Worm (Caenorhabditis elegans) whole organism, midembryonic: ENCODE results near the gene T04A6.1.

Experiments
- T22C8.4 ChIP-seq: fragments of 200-800 bp; sonication (Bioruptor generic); IDR thresholded peaks from 2 replicates; pipeline ENCODE4 v1.3.6; 2022; ENCODE audit warnings: missing genetic modification characterization, missing compliant biosample characterization
- cog-1 ChIP-seq: sonication (generic microtip); optimal IDR thresholded peaks from 2 replicates; lab custom pipeline; 2016; ENCODE audit warnings: missing genetic modification characterization, missing compliant biosample characterization
- flt-1 ChIP-seq: fragments of 200-800 bp; sonication (Bioruptor generic); IDR thresholded peaks from 2 replicates; pipeline ENCODE4 v1.3.6; 2022; ENCODE audit warnings: missing genetic modification characterization, missing compliant biosample characterization
- klf-2 ChIP-seq: fragments of 200-800 bp; sonication (Bioruptor generic); conservative IDR thresholded peaks from 2 replicates; pipeline ENCODE4 v1.3.6; 2022; ENCODE audit warnings: missing genetic modification reagents, missing genetic modification characterization, missing compliant biosample characterization
- med-1 ChIP-seq: sonication (generic microtip); optimal IDR thresholded peaks from 2 replicates; lab custom pipeline; 2017; ENCODE audit warnings: missing genetic modification characterization, mild to moderate bottlenecking, missing compliant biosample characterization, antibody characterized with exemption, missing genetic modification reagents; ENCODE audit not compliant: insufficient read depth
- ref-1 ChIP-seq: fragments of 200-800 bp; sonication (Bioruptor generic); conservative IDR thresholded peaks from 2 replicates; pipeline ENCODE4 v1.3.6; 2022; ENCODE audit warnings: missing genetic modification reagents, missing genetic modification characterization, missing compliant biosample characterization
- tab-1 ChIP-seq: fragments of 200-800 bp; sonication (Bioruptor generic); IDR thresholded peaks from 2 replicates; pipeline ENCODE4 v1.3.6; 2022; ENCODE audit warnings: missing genetic modification characterization, missing compliant biosample characterization
- ztf-23 ChIP-seq: fragments of 200-800 bp; sonication (Bioruptor generic); IDR thresholded peaks from 2 replicates; pipeline ENCODE4 v1.3.6; 2022; ENCODE audit warnings: missing genetic modification reagents, missing genetic modification characterization, missing compliant biosample characterization
- ztf-29 ChIP-seq: fragments of 200-800 bp; sonication (Bioruptor generic); IDR thresholded peaks from 2 replicates; pipeline ENCODE4 v1.3.6; 2022; ENCODE audit warnings: missing genetic modification reagents, missing genetic modification characterization, missing compliant biosample characterization

The T04A6.1 gene

ce11 chrIII:7625086-7625485 lies 8.8 kb downstream of the T04A6.1 start, which contains the start of gene fbn-1:
Gene fbn-1, plus strand, starts transcription at chrIII:7625386.
- TF ChIP-seq tab-1 (GFP tag; lab: Robert Waterston, UW): no peak
- TF ChIP-seq ztf-29 (GFP tag; lab: Robert Waterston, UW): no peak
- TF ChIP-seq ref-1: no peak
- TF ChIP-seq med-1 (GFP tag; lab: Kevin White, UChicago): no peak
- TF ChIP-seq cog-1 (tag; lab: Kevin White, UChicago): no peak
- no peak for TF ChIP-seq flt-1
- no peak for TF ChIP-seq T22C8.4 (GFP tag; lab: Robert Waterston, UW)
- no peak for TF ChIP-seq ztf-23 (GFP tag; lab: Robert Waterston, UW)
- no peak for TF ChIP-seq klf-2 (GFP tag; lab: Robert Waterston, UW)

DNA sequence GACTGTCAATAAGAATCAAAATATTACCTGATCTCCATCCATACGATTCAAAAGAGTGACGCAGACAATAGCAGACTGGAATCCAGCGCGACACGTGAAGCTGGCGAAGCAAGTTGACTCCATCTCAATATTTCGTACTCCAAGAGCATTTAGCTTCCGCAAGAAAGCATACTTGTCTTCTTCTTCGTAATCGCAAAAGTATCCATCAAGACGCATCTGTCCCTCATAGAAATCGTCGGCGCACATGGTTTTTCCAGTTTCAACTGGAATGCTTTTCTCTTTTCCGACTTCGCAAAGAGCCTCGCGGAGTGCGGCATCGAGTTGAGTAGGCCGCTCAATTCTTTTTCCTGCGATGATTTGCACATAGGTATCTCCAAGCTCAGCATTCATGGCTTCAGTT lies 25.0 kb downstream of the T04A6.1 start:
- TF ChIP-seq ztf-29 (GFP tag; lab: Robert Waterston, UW) (no peak), cog-1 (tag; lab: Kevin White, UChicago) (no peak), flt-1 (no peak), med-1 (GFP tag; lab: Kevin White, UChicago) (no peak), tab-1 (GFP tag; lab: Robert Waterston, UW) (no peak), klf-2 (GFP tag; lab: Robert Waterston, UW) (no peak), T22C8.4 (GFP tag; lab: Robert Waterston, UW) (no peak), ztf-23 (GFP tag; lab: Robert Waterston, UW) (no peak), ref-1 (no peak)

ce11 chrIII:7642015-7642414 lies 25.7 kb downstream of the T04A6.1 start:
- TF ChIP-seq med-1 (GFP tag; lab: Kevin White, UChicago) (no peak), T22C8.4 (GFP tag; lab: Robert Waterston, UW) (peak; percentile 71), tab-1 (GFP tag; lab: Robert Waterston, UW) (peak; percentile 81; the same call in 1 of the 2 replicates), ztf-29 (GFP tag; lab: Robert Waterston, UW) (peak; percentile 32; the same call in 1 of the 2 replicates), flt-1 (peak; percentile 93), ref-1 (peak; percentile 78), klf-2 (GFP tag; lab: Robert Waterston, UW) (0 out of 2 replicates have a peak, but pooled peaks have one; percentile 33), cog-1 (tag; lab: Kevin White, UChicago) (no peak), ztf-23 (GFP tag; lab: Robert Waterston, UW) (peak; percentile 76; the same call in 1 of the 2 replicates)

DNA sequence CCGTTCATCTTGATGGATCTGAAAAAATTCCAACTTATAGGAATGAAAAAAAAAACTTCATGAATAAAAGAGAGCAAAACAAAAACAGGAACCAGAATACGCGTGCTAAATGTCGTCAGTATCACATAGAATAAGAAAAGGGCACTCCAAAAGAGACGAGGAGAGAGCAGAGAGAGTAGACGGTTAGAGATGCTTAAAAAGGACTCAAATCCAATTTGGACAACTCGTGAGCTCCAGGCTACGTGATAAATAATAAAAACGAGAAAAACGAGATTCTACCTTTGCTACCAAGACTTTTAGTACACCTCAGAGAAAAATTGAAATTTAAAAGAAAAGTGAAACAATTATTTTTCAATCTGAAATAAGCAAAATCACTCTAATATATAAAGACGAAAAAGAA lies 26.8 kb downstream of the T04A6.1 start, which contains the start of gene upp-1:
Gene upp-1 (minus strand): TSS at position 18 of the 400 bp plus-strand sequence.
- TF ChIP-seq klf-2 (GFP tag; lab: Robert Waterston, UW) (no peak), ztf-29 (GFP tag; lab: Robert Waterston, UW) (no peak), ztf-23 (GFP tag; lab: Robert Waterston, UW) (no peak), tab-1 (GFP tag; lab: Robert Waterston, UW) (no peak), T22C8.4 (GFP tag; lab: Robert Waterston, UW) (no peak), ref-1 (no peak), med-1 (GFP tag; lab: Kevin White, UChicago) (no peak), cog-1 (tag; lab: Kevin White, UChicago) (no peak), flt-1 (no peak)

DNA sequence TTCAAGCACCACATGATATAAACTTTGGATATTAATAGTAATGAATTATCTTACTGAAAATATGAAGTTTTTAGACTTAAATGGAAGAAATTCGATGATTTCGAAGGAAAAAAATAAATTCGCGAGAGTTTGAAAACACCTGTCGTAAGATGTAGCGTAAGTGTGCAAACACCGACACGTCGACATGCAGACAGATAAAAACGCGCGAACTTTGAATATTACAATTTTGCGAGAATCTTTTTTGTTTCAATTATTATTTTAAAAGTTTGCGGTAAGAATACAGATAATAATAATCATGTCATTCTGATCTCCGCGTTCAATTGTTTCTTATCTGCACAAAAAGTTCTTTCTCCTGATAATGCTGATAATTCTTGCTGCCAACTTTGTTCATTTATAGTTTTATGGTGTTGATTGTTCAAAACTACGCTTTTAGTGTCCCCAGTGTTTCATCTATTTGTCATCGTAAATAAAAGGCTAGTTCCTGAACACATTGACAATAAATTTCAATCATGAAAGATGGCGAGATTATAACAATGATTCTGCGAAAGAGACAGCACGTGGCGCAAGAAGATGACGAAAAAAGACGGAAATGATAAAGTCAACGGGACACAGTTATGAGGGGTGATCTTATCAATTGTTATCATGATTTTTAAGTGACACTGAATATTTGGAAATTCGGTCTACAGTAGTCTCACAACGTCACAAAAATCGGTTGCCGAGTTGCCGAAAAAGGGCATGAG lies 27.7 kb downstream of the T04A6.1 start:
- TF ChIP-seq cog-1 (tag; lab: Kevin White, UChicago) (no peak), T22C8.4 (GFP tag; lab: Robert Waterston, UW) (no peak), tab-1 (GFP tag; lab: Robert Waterston, UW) (no peak), ztf-23 (GFP tag; lab: Robert Waterston, UW) (no peak), flt-1 (no peak), ref-1 (no peak), klf-2 (GFP tag; lab: Robert Waterston, UW) (no peak), ztf-29 (GFP tag; lab: Robert Waterston, UW) (no peak), med-1 (GFP tag; lab: Kevin White, UChicago) (no peak)

DNA sequence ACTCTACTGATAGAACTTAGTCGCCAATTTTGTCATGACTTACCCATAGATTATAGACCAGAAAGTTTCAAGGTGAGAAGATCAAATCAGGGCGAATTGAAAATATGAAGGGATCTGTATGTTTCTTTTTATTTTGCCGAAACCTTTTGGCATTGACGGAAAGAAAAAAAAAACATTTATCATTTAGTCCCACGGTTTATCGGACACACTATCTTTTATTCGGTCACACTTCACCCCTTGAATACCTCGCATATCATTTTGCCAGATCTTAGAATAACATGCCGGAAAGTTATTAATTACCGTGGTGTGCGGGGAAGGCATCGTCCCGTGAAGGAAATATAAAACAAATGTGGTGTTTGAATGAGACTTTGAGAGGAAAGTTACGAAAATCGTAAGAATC lies 28.7 kb downstream of the T04A6.1 start:
- TF ChIP-seq ztf-29 (GFP tag; lab: Robert Waterston, UW) (no peak), med-1 (GFP tag; lab: Kevin White, UChicago) (no peak), flt-1 (no peak), T22C8.4 (GFP tag; lab: Robert Waterston, UW) (no peak), ztf-23 (GFP tag; lab: Robert Waterston, UW) (no peak), ref-1 (no peak), klf-2 (GFP tag; lab: Robert Waterston, UW) (no peak), cog-1 (tag; lab: Kevin White, UChicago) (no peak), tab-1 (GFP tag; lab: Robert Waterston, UW) (no peak)

DNA sequence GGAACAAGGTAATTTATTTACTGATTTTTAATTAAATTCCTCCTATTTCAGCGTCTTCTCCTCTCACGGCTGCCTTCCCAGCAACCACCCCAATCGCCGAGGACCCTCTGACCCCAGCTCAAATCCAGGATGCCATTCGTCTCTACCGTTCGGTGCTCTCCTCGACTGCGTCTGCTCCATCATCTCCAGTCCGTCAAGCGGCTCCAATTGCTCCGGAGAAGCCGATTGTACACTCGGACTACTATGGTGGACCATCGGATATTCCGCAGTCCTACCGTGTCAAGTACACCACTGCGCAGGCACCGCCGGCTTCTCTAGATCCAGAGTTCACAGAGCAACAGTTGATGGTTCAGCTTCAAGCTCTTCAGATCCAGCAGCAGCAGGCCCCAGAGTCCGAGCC lies 32.5 kb downstream of the T04A6.1 start:
- TF ChIP-seq med-1 (GFP tag; lab: Kevin White, UChicago) (no peak), ztf-29 (GFP tag; lab: Robert Waterston, UW) (no peak), klf-2 (GFP tag; lab: Robert Waterston, UW) (no peak), tab-1 (GFP tag; lab: Robert Waterston, UW) (no peak)

- TF ChIP-seq ztf-29 (GFP tag; lab: Robert Waterston, UW) (no peak), klf-2 (GFP tag; lab: Robert Waterston, UW) (no peak), med-1 (GFP tag; lab: Kevin White, UChicago) (no peak), ztf-23 (GFP tag; lab: Robert Waterston, UW) (no peak), flt-1 (peak; percentile 50; the same call in 1 of the 2 replicates)
Observed at ce11 chrIII:7655498-7655897, 39.2 kb downstream of the T04A6.1 start.

DNA sequence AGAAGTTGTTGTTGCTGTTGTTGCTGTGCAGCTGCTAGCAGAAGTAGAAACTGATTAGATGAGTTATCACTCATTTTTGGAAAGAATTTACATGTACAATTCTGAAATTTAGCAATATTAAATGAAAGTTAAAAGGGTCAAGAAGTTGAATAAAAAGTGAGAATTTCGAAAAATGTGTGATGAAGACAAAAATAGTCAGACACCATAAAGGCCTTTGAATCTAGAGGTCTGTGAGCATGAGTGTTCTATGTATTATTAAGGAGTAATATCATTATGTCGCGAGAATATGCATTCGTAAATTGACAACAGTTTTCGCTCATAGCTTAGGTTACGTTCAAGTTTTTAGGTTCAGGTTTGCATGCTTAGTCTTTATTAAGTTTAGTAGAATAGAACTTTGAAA lies 39.6 kb downstream of the T04A6.1 start, which contains the start of gene baz-2:
Gene baz-2 (minus strand): TSS at position 101 of the 400 bp plus-strand sequence.
- no peak for TF ChIP-seq med-1 (GFP tag; lab: Kevin White, UChicago)
- no peak for TF ChIP-seq tab-1 (GFP tag; lab: Robert Waterston, UW)
- TF ChIP-seq T22C8.4 (GFP tag; lab: Robert Waterston, UW): no peak
- TF ChIP-seq cog-1 (tag; lab: Kevin White, UChicago): no peak
- TF ChIP-seq ztf-29 (GFP tag; lab: Robert Waterston, UW): no peak
- no peak for TF ChIP-seq flt-1
- no peak for TF ChIP-seq ref-1
- TF ChIP-seq ztf-23 (GFP tag; lab: Robert Waterston, UW): no peak
